Fruit fly (Drosophila melanogaster) whole organism, embryonic: ENCODE measurements around the gene CG3198.

Experiments used
- Adf1 ChIP-seq: fragments of 200-800 bp; sonication (Bioruptor generic); IDR thresholded peaks from 2 replicates; pipeline ENCODE4 v1.3.6; 2022; ENCODE audit warnings: missing biosample characterization, missing genetic modification characterization
- Asciz ChIP-seq: fragments of 200-800 bp; sonication (Bioruptor generic); optimal IDR thresholded peaks from 2 replicates; lab custom pipeline; 2017; ENCODE audit warnings: missing biosample characterization, mild to moderate bottlenecking, missing genetic modification characterization, missing genetic modification reagents
- CG10267 ChIP-seq: fragments of 200-800 bp; sonication (Bioruptor generic); optimal IDR thresholded peaks from 2 replicates; lab custom pipeline; 2018; ENCODE audit warnings: missing biosample characterization, mild to moderate bottlenecking, missing genetic modification characterization, moderate library complexity
- CG10321 ChIP-seq: fragments of 200-800 bp; sonication (Bioruptor generic); IDR thresholded peaks from 2 replicates; pipeline ENCODE4 v1.3.6; 2022; ENCODE audit warnings: missing biosample characterization, missing genetic modification characterization
- CG12155 ChIP-seq: fragments of 200-800 bp; sonication (Bioruptor generic); optimal IDR thresholded peaks from 3 replicates; lab custom pipeline; 2016; ENCODE audit warnings: missing biosample characterization, missing genetic modification characterization
- CG1233 ChIP-seq: fragments of 200-800 bp; sonication (Bioruptor generic); optimal IDR thresholded peaks from 4 replicates; lab custom pipeline; 2018; ENCODE audit warnings: missing biosample characterization, mild to moderate bottlenecking, missing genetic modification characterization
- CG12744 ChIP-seq: fragments of 200-800 bp; sonication (Bioruptor generic); optimal IDR thresholded peaks from 2 replicates; lab custom pipeline; 2016; ENCODE audit warnings: missing biosample characterization, missing genetic modification characterization
- CG13894 ChIP-seq: fragments of 200-800 bp; sonication (Bioruptor generic); optimal IDR thresholded peaks from 3 replicates; lab custom pipeline; 2018; ENCODE audit warnings: missing biosample characterization, mild to moderate bottlenecking, missing genetic modification characterization, moderate library complexity
- CG15601 ChIP-seq: fragments of 200-800 bp; sonication (Bioruptor generic); optimal IDR thresholded peaks from 3 replicates; lab custom pipeline; 2019; ENCODE audit warnings: missing biosample characterization, mild to moderate bottlenecking, missing genetic modification characterization, moderate library complexity
- CG17361 ChIP-seq: fragments of 200-800 bp; sonication (Bioruptor generic); IDR thresholded peaks from 3 replicates; pipeline ENCODE4 v1.3.6; 2022; ENCODE audit warnings: missing biosample characterization, missing genetic modification characterization
- CG2120 ChIP-seq: fragments of 200-800 bp; sonication (Bioruptor generic); optimal IDR thresholded peaks from 3 replicates; lab custom pipeline; 2016; ENCODE audit warnings: missing biosample characterization, missing genetic modification characterization
- CG2199 ChIP-seq: fragments of 200-800 bp; sonication (Bioruptor generic); IDR thresholded peaks from 3 replicates; pipeline ENCODE4 v1.3.6; 2022; ENCODE audit warnings: missing biosample characterization, missing genetic modification characterization
- CG2678 ChIP-seq: fragments of 200-800 bp; sonication (Bioruptor generic); optimal IDR thresholded peaks from 3 replicates; lab custom pipeline; 2019; ENCODE audit warnings: missing biosample characterization, mild to moderate bottlenecking, missing genetic modification characterization, moderate library complexity
- CG2712 ChIP-seq: fragments of 200-800 bp; optimal IDR thresholded peaks from 3 replicates; lab custom pipeline; 2019; ENCODE audit warnings: missing biosample characterization, mild to moderate bottlenecking, missing genetic modification characterization, moderate library complexity
- CG3163 ChIP-seq: fragments of 200-800 bp; sonication (Bioruptor generic); optimal IDR thresholded peaks from 3 replicates; lab custom pipeline; 2016; ENCODE audit warnings: missing biosample characterization, missing genetic modification characterization
- CG4617 ChIP-seq: fragments of 200-800 bp; sonication (Bioruptor generic); optimal IDR thresholded peaks from 3 replicates; lab custom pipeline; 2016; ENCODE audit warnings: missing biosample characterization, missing genetic modification characterization, borderline replicate concordance
- CG5245 ChIP-seq: fragments of 200-800 bp; sonication (Bioruptor generic); optimal IDR thresholded peaks from 3 replicates; lab custom pipeline; 2016; ENCODE audit warnings: missing biosample characterization, missing genetic modification characterization
- CG6254 ChIP-seq: fragments of 200-800 bp; sonication (Bioruptor generic); optimal IDR thresholded peaks from 3 replicates; lab custom pipeline; 2017; ENCODE audit warnings: mild to moderate bottlenecking, missing biosample characterization, missing genetic modification reagents, missing genetic modification characterization
- CG6689 ChIP-seq: fragments of 200-800 bp; sonication (Bioruptor generic); IDR thresholded peaks from 2 replicates; pipeline ENCODE4 v1.3.6; 2022; ENCODE audit warnings: missing biosample characterization, missing genetic modification characterization
- CG6791 ChIP-seq: fragments of 200-800 bp; sonication (Bioruptor generic); IDR thresholded peaks from 3 replicates; pipeline ENCODE4 v1.3.6; 2022; ENCODE audit warnings: missing biosample characterization, missing genetic modification characterization; ENCODE audit not compliant: partially characterized antibody
- CG7839 ChIP-seq: fragments of 200-800 bp; sonication (Bioruptor generic); optimal IDR thresholded peaks from 3 replicates; lab custom pipeline; 2018; ENCODE audit warnings: missing biosample characterization, mild to moderate bottlenecking, missing genetic modification characterization, moderate library complexity
- CG8388 ChIP-seq: fragments of 200-800 bp; sonication (Bioruptor generic); optimal IDR thresholded peaks from 2 replicates; lab custom pipeline; 2019; ENCODE audit warnings: missing biosample characterization, mild to moderate bottlenecking, missing genetic modification characterization, moderate library complexity
- CG8944 ChIP-seq: fragments of 200-800 bp; sonication (Bioruptor generic); optimal IDR thresholded peaks from 3 replicates; lab custom pipeline; 2016; ENCODE audit warnings: missing biosample characterization, missing genetic modification characterization
- CG9876 ChIP-seq: fragments of 200-800 bp; sonication (Bioruptor generic); optimal IDR thresholded peaks from 2 replicates; lab custom pipeline; 2016; ENCODE audit warnings: missing biosample characterization, missing genetic modification characterization
- Dek ChIP-seq: fragments of 200-800 bp; sonication (Bioruptor generic); optimal IDR thresholded peaks from 3 replicates; lab custom pipeline; 2019; ENCODE audit warnings: missing biosample characterization, mild to moderate bottlenecking, missing genetic modification characterization, moderate library complexity
- Hr39 ChIP-seq: fragments of >200 bp; optimal IDR thresholded peaks from 2 replicates; lab custom pipeline; 2017
- Hr78 ChIP-seq, 2 experiments: fragments of 200-800 bp in 1 of 2; fragments of >200 bp in 1 of 2; sonication (Bioruptor generic) in 1 of 2; optimal IDR thresholded peaks; 2 replicates each; lab custom pipeline; 2017 to 2019; ENCODE audit warnings: missing biosample characterization in 2 of 2, missing genetic modification characterization in 2 of 2, mild to moderate bottlenecking in 1 of 2, moderate library complexity in 1 of 2
- Lim3 ChIP-seq: fragments of 200-800 bp; sonication (Bioruptor generic); IDR thresholded peaks from 2 replicates; pipeline ENCODE4 v1.3.6; 2022; ENCODE audit warnings: missing biosample characterization, missing genetic modification characterization
- MBD-R2 ChIP-seq: fragments of 200-800 bp; sonication (Bioruptor generic); IDR thresholded peaks from 2 replicates; pipeline ENCODE4 v1.3.6; 2022; ENCODE audit warnings: missing biosample characterization, missing genetic modification characterization
- Oli ChIP-seq: fragments of 200-800 bp; sonication (Bioruptor generic); optimal IDR thresholded peaks from 2 replicates; lab custom pipeline; 2018; ENCODE audit warnings: missing biosample characterization, mild to moderate bottlenecking, missing genetic modification characterization, moderate library complexity
- Pdp1 ChIP-seq, 2 experiments: fragments of 200-800 bp; sonication (Bioruptor generic); optimal IDR thresholded peaks; 3 replicates each; lab custom pipeline; 2016; ENCODE audit warnings: missing biosample characterization in 2 of 2, missing genetic modification characterization in 2 of 2, mild to moderate bottlenecking in 1 of 2, moderate library complexity in 1 of 2
- Ravus ChIP-seq: fragments of 200-800 bp; sonication (Bioruptor generic); IDR thresholded peaks from 2 replicates; pipeline ENCODE4 v1.3.6; 2022; ENCODE audit warnings: missing biosample characterization, missing genetic modification characterization
- Six4 ChIP-seq: fragments of 200-800 bp; sonication (Bioruptor generic); optimal IDR thresholded peaks from 2 replicates; lab custom pipeline; 2016; ENCODE audit warnings: missing biosample characterization, missing genetic modification characterization
- Stat92E ChIP-seq, 3 experiments: fragments of >200 bp in 2 of 3; fragments of 200-800 bp in 1 of 3; sonication (Bioruptor generic) in 1 of 3; optimal IDR thresholded peaks; 2 replicates each; lab custom pipeline; 2017 to 2019; ENCODE audit warnings: missing biosample characterization in 3 of 3, missing genetic modification characterization in 3 of 3, mild to moderate bottlenecking in 1 of 3, moderate library complexity in 1 of 3
- ab ChIP-seq: fragments of 200-800 bp; sonication (Bioruptor generic); optimal IDR thresholded peaks from 2 replicates; lab custom pipeline; 2016; ENCODE audit warnings: missing biosample characterization, missing genetic modification characterization
- ac ChIP-seq: fragments of 200-800 bp; sonication (Bioruptor generic); optimal IDR thresholded peaks from 3 replicates; lab custom pipeline; 2017; ENCODE audit warnings: missing biosample characterization, mild to moderate bottlenecking, missing genetic modification characterization
- aop ChIP-seq: fragments of 200-800 bp; sonication (Bioruptor generic); IDR thresholded peaks from 2 replicates; pipeline ENCODE4 v1.3.6; 2022; ENCODE audit warnings: missing biosample characterization, missing genetic modification characterization
- cad ChIP-seq: fragments of >200 bp; optimal IDR thresholded peaks from 2 replicates; lab custom pipeline; 2017; ENCODE audit warnings: missing biosample characterization, missing genetic modification characterization
- dpn ChIP-seq, 2 experiments: fragments of 200-800 bp; sonication (Bioruptor generic); optimal IDR thresholded peaks; 3 replicates each; lab custom pipeline; 2016; ENCODE audit warnings: missing biosample characterization in 2 of 2, missing genetic modification characterization in 2 of 2
- ewg ChIP-seq: fragments of 200-800 bp; sonication (Bioruptor generic); optimal IDR thresholded peaks from 3 replicates; lab custom pipeline; 2017; ENCODE audit warnings: mild to moderate bottlenecking, missing biosample characterization, missing genetic modification reagents, missing genetic modification characterization
- kni ChIP-seq: fragments of 200-800 bp; sonication (Bioruptor generic); optimal IDR thresholded peaks from 3 replicates; lab custom pipeline; 2017; ENCODE audit warnings: mild to moderate bottlenecking, missing biosample characterization, missing genetic modification reagents, missing genetic modification characterization
- mam ChIP-seq: fragments of 200-800 bp; sonication (Bioruptor generic); optimal IDR thresholded peaks from 3 replicates; lab custom pipeline; 2016; ENCODE audit warnings: missing biosample characterization, missing genetic modification characterization
- mld ChIP-seq: fragments of 200-800 bp; sonication (Bioruptor generic); IDR thresholded peaks from 3 replicates; pipeline ENCODE4 v1.3.6; 2022; ENCODE audit warnings: missing biosample characterization, missing genetic modification characterization; ENCODE audit not compliant: partially characterized antibody
- nau ChIP-seq: fragments of 200-800 bp; sonication (Bioruptor generic); optimal IDR thresholded peaks from 3 replicates; lab custom pipeline; 2017; ENCODE audit warnings: missing biosample characterization, mild to moderate bottlenecking, missing genetic modification characterization, missing genetic modification reagents
- sd ChIP-seq: fragments of 200-800 bp; sonication (Bioruptor generic); optimal IDR thresholded peaks from 3 replicates; lab custom pipeline; 2018; ENCODE audit warnings: missing biosample characterization, mild to moderate bottlenecking, missing genetic modification characterization, moderate library complexity
- toy ChIP-seq: fragments of 200-800 bp; sonication (Bioruptor generic); IDR thresholded peaks from 2 replicates; pipeline ENCODE4 v1.3.6; 2022; ENCODE audit warnings: missing biosample characterization, missing genetic modification characterization
- trem ChIP-seq: fragments of 200-800 bp; optimal IDR thresholded peaks from 3 replicates; lab custom pipeline; 2019; ENCODE audit warnings: missing biosample characterization, mild to moderate bottlenecking, missing genetic modification characterization, moderate library complexity
- tx ChIP-seq: fragments of 200-800 bp; sonication (Bioruptor generic); optimal IDR thresholded peaks from 2 replicates; lab custom pipeline; 2016; ENCODE audit warnings: missing biosample characterization, missing genetic modification characterization
- wdn ChIP-seq: fragments of 200-800 bp; sonication (Bioruptor generic); IDR thresholded peaks from 2 replicates; pipeline ENCODE4 v1.3.6; 2022; ENCODE audit warnings: missing biosample characterization, missing genetic modification characterization
- zf30C ChIP-seq: fragments of 200-800 bp; sonication (Bioruptor generic); optimal IDR thresholded peaks from 3 replicates; lab custom pipeline; 2018; ENCODE audit warnings: missing biosample characterization, mild to moderate bottlenecking, missing genetic modification characterization

Gene CG3198

dm6 chrX:6706570-6707306 lies 33.0 kb upstream of the CG3198 start (continued):
- TF ChIP-seq toy (GFP tag; lab: Robert Waterston, UW): no peak
- TF ChIP-seq Hr78 (GFP tag; optimal IDR thresholded peaks at IDR 0.05; lab: Kevin White, UChicago): no peak
- peak in 1 of 2 experiments; percentile 14 for TF ChIP-seq Pdp1 (GFP tag; optimal IDR thresholded peaks at IDR 0.05; lab: Kevin White, UChicago)
- no peak for TF ChIP-seq mam (GFP tag; lab: Kevin White, UChicago)
- no peak for TF ChIP-seq CG9876 (GFP tag; lab: Kevin White, UChicago)
- no peak for TF ChIP-seq Ravus (GFP tag; lab: Robert Waterston, UW)
- TF ChIP-seq Oli (tag; lab: Kevin White, UChicago): no peak
- TF ChIP-seq ac (GFP tag; lab: Kevin White, UChicago): no peak
- no peak for TF ChIP-seq nau (GFP tag; lab: Kevin White, UChicago)
- no peak for TF ChIP-seq Lim3 (GFP tag; lab: Robert Waterston, UW)
- no peak for TF ChIP-seq Stat92E (GFP tag; optimal IDR thresholded peaks at IDR 0.05; lab: Kevin White, UChicago)
- TF ChIP-seq wdn (GFP tag; lab: Robert Waterston, UW): no peak
- TF ChIP-seq CG10321 (GFP tag; lab: Robert Waterston, UW): no peak
- TF ChIP-seq ab (GFP tag; lab: Kevin White, UChicago): no peak
- TF ChIP-seq tx: no peak
- TF ChIP-seq Hr39: no peak
- no peak for TF ChIP-seq ewg
- TF ChIP-seq Six4: no peak
- no peak for TF ChIP-seq CG4617 (GFP tag; lab: Kevin White, UChicago)
- TF ChIP-seq CG2712 (tag; lab: Kevin White, UChicago): no peak
- TF ChIP-seq aop: no peak
- no peak for TF ChIP-seq CG12744 (GFP tag; lab: Kevin White, UChicago)
- TF ChIP-seq CG5245: no peak
- peak; percentile 36 for TF ChIP-seq sd (tag; lab: Kevin White, UChicago)
- no peak for TF ChIP-seq CG2120 (GFP tag; lab: Kevin White, UChicago)
- no peak for TF ChIP-seq Dek
- no peak for TF ChIP-seq MBD-R2 (GFP tag; lab: Robert Waterston, UW)
- TF ChIP-seq Asciz (GFP tag; lab: Kevin White, UChicago): no peak
- TF ChIP-seq CG15601 (tag; lab: Kevin White, UChicago): no peak
- TF ChIP-seq CG8944 (GFP tag; lab: Kevin White, UChicago): no peak
- TF ChIP-seq CG10267 (tag; lab: Kevin White, UChicago): no peak
- TF ChIP-seq CG12155 (GFP tag; lab: Kevin White, UChicago): no peak
- no peak for TF ChIP-seq CG6689 (GFP tag; lab: Robert Waterston, UW)
- no peak for TF ChIP-seq zf30C
- no peak for TF ChIP-seq Adf1
- no peak for TF ChIP-seq CG3163 (GFP tag; lab: Kevin White, UChicago)
- peak; percentile 39 for TF ChIP-seq kni (GFP tag; lab: Kevin White, UChicago)
- TF ChIP-seq dpn (GFP tag; optimal IDR thresholded peaks at IDR 0.05; lab: Kevin White, UChicago): no peak
- TF ChIP-seq CG17361 (GFP tag; lab: Robert Waterston, UW): no peak
- no peak for TF ChIP-seq CG7839 (tag; lab: Kevin White, UChicago)
- TF ChIP-seq trem: no peak
- peak; percentile 44; the same call in 1 of the 3 replicates for TF ChIP-seq CG2199 (GFP tag; lab: Robert Waterston, UW)
- no peak for TF ChIP-seq CG6791 (GFP tag; lab: Robert Waterston, UW)
- peak; percentile 83 for TF ChIP-seq CG8388
- peak; percentile 52 for TF ChIP-seq CG13894 (tag; lab: Kevin White, UChicago)
- no peak for TF ChIP-seq cad (GFP tag; lab: Kevin White, UChicago)
- TF ChIP-seq mld (GFP tag; lab: Robert Waterston, UW): no peak
- peak; percentile 22 for TF ChIP-seq CG2678 (tag; lab: Kevin White, UChicago)
- no peak for TF ChIP-seq CG1233 (GFP tag; lab: Kevin White, UChicago)
- no peak for TF ChIP-seq CG6254
